Worm (Caenorhabditis elegans) whole organism, mixed stage, embryonic: ENCODE data around the gene fbxa-89.

ENCODE experiments used
- M03D4.4 ChIP-seq: sonication (generic microtip); optimal IDR thresholded peaks from 2 replicates; lab custom pipeline; 2017; ENCODE audit warnings: mild to moderate bottlenecking, missing genetic modification characterization, missing compliant biosample characterization
- blmp-1 ChIP-seq: fragments of 150-350 bp; optimal IDR thresholded peaks from 2 replicates; lab custom pipeline; 2014; ENCODE audit warnings: missing biosample characterization, missing genetic modification characterization
- ceh-39 ChIP-seq: fragments of 150-350 bp; optimal IDR thresholded peaks from 2 replicates; lab custom pipeline; 2014; ENCODE audit warnings: missing biosample characterization, missing genetic modification characterization
- ceh-43 ChIP-seq: fragments of 200-800 bp; sonication (Bioruptor generic); optimal IDR thresholded peaks from 2 replicates; lab custom pipeline; 2018; ENCODE audit warnings: mild to moderate bottlenecking, missing genetic modification characterization, moderate library complexity, missing compliant biosample characterization
- ces-1 ChIP-seq: fragments of 150-350 bp; optimal IDR thresholded peaks from 2 replicates; lab custom pipeline; 2014; ENCODE audit warnings: missing biosample characterization, missing genetic modification reagents, missing genetic modification characterization
- cnd-1 ChIP-seq: fragments of 200-800 bp; sonication (Bioruptor generic); optimal IDR thresholded peaks from 2 replicates; lab custom pipeline; 2018; ENCODE audit warnings: mild to moderate bottlenecking, missing genetic modification characterization, missing compliant biosample characterization
- drap-1 ChIP-seq: fragments of 200-800 bp; sonication (Bioruptor generic); optimal IDR thresholded peaks from 3 replicates; lab custom pipeline; 2018; ENCODE audit warnings: mild to moderate bottlenecking, missing genetic modification characterization, missing compliant biosample characterization
- elt-1 ChIP-seq: sonication (generic microtip); optimal IDR thresholded peaks from 2 replicates; lab custom pipeline; 2017; ENCODE audit warnings: missing genetic modification characterization, mild to moderate bottlenecking, missing compliant biosample characterization, antibody characterized with exemption, moderate library complexity, borderline replicate concordance; ENCODE audit not compliant: insufficient read depth
- elt-3 ChIP-seq: fragments of 150-350 bp; optimal IDR thresholded peaks from 2 replicates; lab custom pipeline; 2014; ENCODE audit warnings: missing biosample characterization, missing genetic modification characterization
- flh-1 ChIP-seq: fragments of 200-800 bp; sonication (Bioruptor generic); optimal IDR thresholded peaks from 2 replicates; lab custom pipeline; 2018; ENCODE audit warnings: mild to moderate bottlenecking, missing genetic modification characterization, moderate library complexity, missing compliant biosample characterization
- ham-2 ChIP-seq: fragments of 200-800 bp; sonication (Bioruptor generic); optimal IDR thresholded peaks from 2 replicates; lab custom pipeline; 2018; ENCODE audit warnings: mild to moderate bottlenecking, missing genetic modification characterization, missing compliant biosample characterization
- hlh-1 ChIP-seq: fragments of 150-350 bp; optimal IDR thresholded peaks from 2 replicates; lab custom pipeline; 2014; ENCODE audit warnings: missing biosample characterization, missing genetic modification reagents, missing genetic modification characterization
- lin-13 ChIP-seq: fragments of 150-350 bp; optimal IDR thresholded peaks from 2 replicates; lab custom pipeline; 2014; ENCODE audit warnings: missing biosample characterization, missing genetic modification characterization
- lin-32 ChIP-seq: fragments of 200-800 bp; sonication (Bioruptor generic); optimal IDR thresholded peaks from 2 replicates; lab custom pipeline; 2018; ENCODE audit warnings: mild to moderate bottlenecking, missing genetic modification characterization, missing compliant biosample characterization
- lsy-2 ChIP-seq: fragments of 150-350 bp; optimal IDR thresholded peaks from 2 replicates; lab custom pipeline; 2014; ENCODE audit warnings: missing biosample characterization, missing genetic modification characterization
- mab-5 ChIP-seq: fragments of 150-350 bp; optimal IDR thresholded peaks from 2 replicates; lab custom pipeline; 2014; ENCODE audit warnings: missing biosample characterization, missing genetic modification characterization
- mep-1 ChIP-seq: fragments of 150-350 bp; optimal IDR thresholded peaks from 2 replicates; lab custom pipeline; 2017; ENCODE audit warnings: missing biosample characterization, missing genetic modification reagents, missing genetic modification characterization, inconsistent platforms
- mls-2 ChIP-seq: sonication (generic microtip); optimal IDR thresholded peaks from 2 replicates; lab custom pipeline; 2016; ENCODE audit warnings: mild to moderate bottlenecking, missing genetic modification characterization, moderate library complexity, missing compliant biosample characterization
- nhr-12 ChIP-seq: fragments of 150-350 bp; optimal IDR thresholded peaks from 2 replicates; lab custom pipeline; 2014; ENCODE audit warnings: missing biosample characterization, missing genetic modification characterization
- nhr-237 ChIP-seq: fragments of 150-350 bp; optimal IDR thresholded peaks from 2 replicates; lab custom pipeline; 2014; ENCODE audit warnings: missing biosample characterization, missing genetic modification characterization
- nhr-76 ChIP-seq: sonication (generic microtip); optimal IDR thresholded peaks from 2 replicates; lab custom pipeline; 2017; ENCODE audit warnings: missing biosample characterization, missing genetic modification characterization
- pha-4 ChIP-seq: fragments of 150-350 bp; optimal IDR thresholded peaks from 2 replicates; lab custom pipeline; 2018; ENCODE audit warnings: missing biosample characterization, missing genetic modification reagents, missing genetic modification characterization
- sem-2 ChIP-seq: fragments of 200-800 bp; sonication (Bioruptor generic); optimal IDR thresholded peaks from 2 replicates; lab custom pipeline; 2018; ENCODE audit warnings: mild to moderate bottlenecking, missing genetic modification characterization, missing compliant biosample characterization
- snpc-4 ChIP-seq: fragments of 150-350 bp; optimal IDR thresholded peaks from 2 replicates; lab custom pipeline; 2014; ENCODE audit warnings: missing biosample characterization, missing genetic modification characterization
- sptf-1 ChIP-seq: sonication (generic microtip); optimal IDR thresholded peaks from 2 replicates; lab custom pipeline; 2017; ENCODE audit warnings: mild to moderate bottlenecking, missing genetic modification characterization, moderate library complexity, missing compliant biosample characterization
- tbx-8 ChIP-seq: fragments of 200-800 bp; sonication (Bioruptor generic); optimal IDR thresholded peaks from 2 replicates; lab custom pipeline; 2018; ENCODE audit warnings: mild to moderate bottlenecking, missing genetic modification characterization, moderate library complexity, missing compliant biosample characterization
- unc-39 ChIP-seq: fragments of 150-350 bp; optimal IDR thresholded peaks from 2 replicates; lab custom pipeline; 2014; ENCODE audit warnings: missing biosample characterization, missing genetic modification characterization
- unc-62 ChIP-seq: fragments of 150-350 bp; optimal IDR thresholded peaks from 2 replicates; lab custom pipeline; 2014; ENCODE audit warnings: missing biosample characterization, missing genetic modification reagents, missing genetic modification characterization
- zip-8 ChIP-seq: fragments of 150-350 bp; optimal IDR thresholded peaks from 2 replicates; lab custom pipeline; 2014; ENCODE audit warnings: missing biosample characterization, missing genetic modification characterization
- ztf-11 ChIP-seq: fragments of 150-350 bp; optimal IDR thresholded peaks from 2 replicates; lab custom pipeline; 2014; ENCODE audit warnings: missing biosample characterization, missing genetic modification characterization

fbxa-89 gene

DNA sequence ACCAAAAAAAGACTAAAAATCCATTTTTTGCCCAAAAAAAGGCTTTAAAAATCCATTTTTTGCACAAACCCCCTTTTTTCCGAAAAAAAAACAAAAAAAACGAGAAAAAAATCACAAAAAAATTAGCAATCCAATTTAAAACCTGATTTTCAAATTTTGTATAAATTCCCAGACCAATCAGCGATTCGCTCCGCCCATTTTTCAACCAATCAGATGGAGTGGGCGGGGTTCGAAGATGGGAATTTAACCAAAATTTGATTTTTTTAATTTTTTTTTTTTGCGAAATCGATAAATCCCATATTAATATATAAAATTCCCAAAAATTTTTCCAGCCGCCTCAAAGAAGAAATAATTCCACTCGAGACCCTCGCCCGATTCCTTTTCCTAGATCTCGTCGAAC lies 14.5 kb upstream of the fbxa-89 start:
- TF ChIP-seq ztf-11 (tag; lab: Kevin White, UChicago) (no peak), hlh-1 (tag; lab: Kevin White, UChicago) (no peak), mab-5 (tag; lab: Kevin White, UChicago) (no peak), unc-39 (tag; lab: Kevin White, UChicago) (no peak), lin-32 (GFP tag; lab: Kevin White, UChicago) (no peak), snpc-4 (tag; lab: Kevin White, UChicago) (no peak), elt-3 (tag; lab: Kevin White, UChicago) (no peak), lsy-2 (tag; lab: Kevin White, UChicago) (no peak), lin-13 (tag; lab: Kevin White, UChicago) (no peak), nhr-237 (tag; lab: Kevin White, UChicago) (no peak), sem-2 (no peak), tbx-8 (no peak), blmp-1 (no peak), zip-8 (tag; lab: Kevin White, UChicago) (no peak), flh-1 (GFP tag; lab: Kevin White, UChicago) (no peak), nhr-76 (tag; lab: Kevin White, UChicago) (no peak)

DNA sequence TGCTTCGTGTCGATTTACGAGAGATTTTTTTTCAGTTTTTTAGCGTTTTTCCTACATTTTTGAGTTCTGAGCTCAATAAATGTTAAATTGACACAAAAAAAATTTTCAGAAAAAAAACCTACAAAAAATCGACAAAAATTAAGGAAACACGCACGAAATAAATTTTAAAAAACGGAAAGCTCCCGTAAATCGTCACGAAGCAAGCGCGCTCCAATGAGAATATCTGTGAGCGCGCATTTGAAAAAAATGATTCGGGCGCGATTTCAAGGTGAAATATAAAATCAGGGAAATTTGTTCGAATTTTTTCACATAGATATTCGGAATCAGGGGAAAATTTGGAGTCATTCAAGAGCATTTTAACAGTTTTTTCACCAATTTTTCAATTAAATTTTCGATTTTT lies 12.8 kb upstream of the fbxa-89 start:
- TF ChIP-seq snpc-4 (tag; lab: Kevin White, UChicago), result no peak
- no peak for TF ChIP-seq unc-62
- no peak for TF ChIP-seq hlh-1 (tag; lab: Kevin White, UChicago)
- TF ChIP-seq, all 35 proteins: peak for 0

DNA sequence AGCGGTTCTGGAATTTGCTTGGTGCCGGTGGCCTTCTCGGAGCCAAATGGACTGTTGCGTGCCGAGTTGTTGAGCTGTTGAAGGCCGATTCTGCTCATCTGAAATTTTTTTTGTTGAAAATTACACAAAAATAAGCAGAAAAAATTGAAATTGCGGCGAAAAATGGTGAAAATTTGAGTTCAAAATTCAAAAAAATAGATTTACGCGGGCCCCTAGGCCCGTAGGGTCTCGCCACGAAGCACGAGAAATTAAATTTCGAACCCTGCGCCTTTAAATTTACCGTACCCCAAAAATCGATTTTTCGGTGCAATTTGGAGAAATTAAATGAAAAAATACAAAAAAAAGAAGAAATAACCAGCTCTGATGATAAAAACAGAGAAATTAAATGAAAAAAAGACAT lies 10.8 kb upstream of the fbxa-89 start, which contains the start of gene gmn-1:
TSS of gene gmn-1 (minus strand) at position 98 of the 400 bp plus-strand sequence.
- TF ChIP-seq snpc-4 (tag; lab: Kevin White, UChicago), result no peak
- TF ChIP-seq lin-13 (tag; lab: Kevin White, UChicago), result no peak
- TF ChIP-seq sptf-1 (tag; lab: Kevin White, UChicago), result no peak
- TF ChIP-seq zip-8 (tag; lab: Kevin White, UChicago), result no peak
- TF ChIP-seq sem-2, result no peak
- TF ChIP-seq M03D4.4 (tag; lab: Kevin White, UChicago), result no peak
- no peak for TF ChIP-seq cnd-1 (tag; lab: Kevin White, UChicago)
- no peak for TF ChIP-seq blmp-1
- TF ChIP-seq mab-5 (tag; lab: Kevin White, UChicago), result no peak
- no peak for TF ChIP-seq tbx-8
- TF ChIP-seq ham-2 (GFP tag; lab: Kevin White, UChicago), result no peak
- TF ChIP-seq hlh-1 (tag; lab: Kevin White, UChicago), result no peak
- TF ChIP-seq nhr-12 (tag; lab: Kevin White, UChicago), result no peak
- no peak for TF ChIP-seq ces-1 (GFP tag; lab: Kevin White, UChicago)
- no peak for TF ChIP-seq lsy-2 (tag; lab: Kevin White, UChicago)
- no peak for TF ChIP-seq drap-1 (GFP tag; lab: Kevin White, UChicago)
- TF ChIP-seq nhr-76 (tag; lab: Kevin White, UChicago), result no peak
- no peak for TF ChIP-seq ceh-43 (GFP tag; lab: Kevin White, UChicago)
- TF ChIP-seq elt-1 (tag; lab: Kevin White, UChicago), result no peak
- TF ChIP-seq, all 35 proteins: peak for 0

DNA sequence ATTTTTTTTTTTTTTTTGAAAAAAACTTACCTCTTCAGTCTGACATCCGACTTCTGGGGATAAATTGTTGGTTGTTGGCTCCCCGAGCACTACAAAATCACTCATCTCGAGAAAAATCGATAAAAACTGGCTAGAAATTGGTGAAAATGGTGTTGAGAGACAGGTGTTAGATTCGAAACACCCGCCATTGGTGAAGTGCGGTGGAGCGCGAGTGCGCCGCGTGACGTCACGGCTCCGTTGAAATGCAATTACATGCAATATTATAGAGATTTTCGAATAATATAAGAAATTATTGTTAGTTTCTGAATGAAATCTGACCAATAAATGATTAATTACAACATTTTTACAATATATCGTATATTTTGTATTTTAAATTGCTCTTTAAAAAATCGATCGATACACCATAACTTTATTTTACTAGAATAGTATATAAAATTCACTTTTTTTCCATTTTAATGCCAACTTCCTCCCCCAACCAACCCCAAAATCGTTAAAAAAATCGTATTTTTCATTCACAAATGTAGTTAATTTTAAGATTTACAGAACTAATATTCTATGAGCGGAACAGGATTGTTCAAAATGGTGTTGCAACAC lies 9.8 kb upstream of the fbxa-89 start, which contains the start of the genes Y75B8A.18 and Y75B8A.19:
TSS of gene Y75B8A.18 (minus strand) at position 142 of the 594 bp plus-strand sequence.
TSS of gene Y75B8A.19 (plus strand) at position 544 of the 594 bp plus-strand sequence.
- TF ChIP-seq cnd-1 (tag; lab: Kevin White, UChicago) (peak; percentile 24), nhr-237 (tag; lab: Kevin White, UChicago) (peak; percentile 6), mab-5 (tag; lab: Kevin White, UChicago) (no peak), hlh-1 (tag; lab: Kevin White, UChicago) (peak; percentile 54), ceh-43 (GFP tag; lab: Kevin White, UChicago) (no peak), zip-8 (tag; lab: Kevin White, UChicago) (no peak), pha-4 (peak; percentile 53), lin-13 (tag; lab: Kevin White, UChicago) (peak; percentile 28), lsy-2 (tag; lab: Kevin White, UChicago) (peak; percentile 40), ceh-39 (tag; lab: Kevin White, UChicago) (peak; percentile 50), ces-1 (GFP tag; lab: Kevin White, UChicago) (peak; percentile 94), blmp-1 (no peak), unc-62 (no peak), mep-1 (peak; percentile 75)

DNA sequence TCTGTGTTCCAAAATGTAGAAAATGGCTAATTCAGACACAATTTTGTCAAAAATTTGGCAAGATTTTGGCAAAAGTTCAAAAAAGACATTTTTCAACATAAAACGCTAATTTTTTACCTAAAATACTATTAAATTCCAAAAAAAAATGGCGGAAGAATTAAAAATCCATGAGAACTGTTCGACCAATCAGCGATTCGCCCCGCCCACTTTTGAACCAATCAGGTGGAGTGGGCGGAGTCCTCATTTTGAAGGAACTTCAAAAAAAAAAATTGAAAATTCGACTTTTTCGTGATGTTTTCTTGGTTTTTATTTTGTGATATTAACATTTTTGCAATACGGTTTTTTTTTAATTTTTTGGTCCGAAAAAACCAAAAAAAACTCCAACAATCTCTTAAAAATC lies 8.0 kb upstream of the fbxa-89 start:
- TF ChIP-seq ham-2 (GFP tag; lab: Kevin White, UChicago), result no peak
- no peak for TF ChIP-seq nhr-76 (tag; lab: Kevin White, UChicago)
- TF ChIP-seq lsy-2 (tag; lab: Kevin White, UChicago), result no peak
- TF ChIP-seq lin-32 (GFP tag; lab: Kevin White, UChicago), result no peak
- no peak for TF ChIP-seq nhr-12 (tag; lab: Kevin White, UChicago)
- no peak for TF ChIP-seq mls-2 (tag; lab: Kevin White, UChicago)
- no peak for TF ChIP-seq snpc-4 (tag; lab: Kevin White, UChicago)
- no peak for TF ChIP-seq mab-5 (tag; lab: Kevin White, UChicago)
- no peak for TF ChIP-seq ceh-39 (tag; lab: Kevin White, UChicago)
- no peak for TF ChIP-seq sptf-1 (tag; lab: Kevin White, UChicago)
- TF ChIP-seq drap-1 (GFP tag; lab: Kevin White, UChicago), result no peak
